Worm (Caenorhabditis elegans) whole organism, late embryonic: ENCODE measurements around the gene osg-1.

Experiments
- C08G9.2 ChIP-seq: sonication (generic microtip); optimal IDR thresholded peaks from 2 replicates; lab custom pipeline; 2016; ENCODE audit warnings: mild to moderate bottlenecking, missing genetic modification characterization, moderate library complexity, missing compliant biosample characterization
- fkh-10 ChIP-seq: fragments of 150-350 bp; optimal IDR thresholded peaks from 2 replicates; lab custom pipeline; 2014; ENCODE audit warnings: missing biosample characterization, missing genetic modification reagents, missing genetic modification characterization

DNA sequence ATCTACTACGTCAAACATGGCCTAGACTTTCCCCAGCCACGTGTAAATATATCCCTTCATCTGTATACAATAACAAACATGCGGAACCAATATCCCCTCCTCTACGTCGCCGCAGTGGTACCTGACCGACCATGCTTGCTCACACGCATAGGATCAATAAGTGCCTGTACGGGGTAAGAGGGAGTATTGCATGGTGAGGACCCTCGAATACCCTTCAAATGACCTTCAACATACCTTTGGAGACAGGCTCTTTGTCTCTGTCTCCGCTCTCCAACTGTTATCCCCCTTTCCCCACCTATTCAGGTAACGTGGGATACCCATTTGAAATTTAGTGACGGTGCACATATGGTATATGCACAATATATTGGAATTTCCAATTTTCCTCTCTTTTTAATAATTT, 38.6 kb downstream of the osg-1 start, which contains the start of gene dex-1:
- TF ChIP-seq C08G9.2 (no peak), fkh-10 (no peak)
